Fruit fly (Drosophila melanogaster): ENCODE measurements around the gene CG32110.

The CG32110 gene

DNA sequence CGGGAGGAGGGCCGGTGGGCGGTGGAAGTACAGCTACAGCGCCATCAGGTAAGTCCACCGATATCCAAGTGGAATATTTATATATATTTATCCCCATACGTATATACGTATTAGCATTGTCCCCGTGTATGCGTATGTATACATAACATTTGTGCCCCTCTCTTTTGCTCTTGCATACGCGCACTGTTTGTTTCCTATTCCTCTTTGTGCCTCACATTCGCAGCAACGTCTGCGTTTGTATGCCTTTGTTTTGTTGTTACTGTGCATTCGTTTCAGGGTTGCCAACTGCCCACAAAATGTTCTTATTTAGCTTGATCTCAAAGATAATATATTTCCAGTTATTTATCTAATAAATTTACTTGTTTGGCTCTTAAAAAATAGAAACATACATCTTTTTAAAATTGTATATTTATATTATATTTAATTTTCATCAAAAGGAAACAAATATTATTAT, 2.2 kb upstream of the CG32110 start (continued):
- TF ChIP-seq Nf-YB (GFP tag; optimal IDR thresholded peaks at IDR 0.05) (peak; percentile 20), CG2129 (GFP tag; IDR thresholded peaks at IDR 0.05; ENCODE audit: partially characterized antibody) (no peak), Nf-YC (tag; optimal IDR thresholded peaks at IDR 0.05) (peak; percentile 45), tgo (GFP tag; IDR thresholded peaks at IDR 0.05) (0 out of 3 replicates have a peak, but pooled peaks have one; percentile 41), hth (optimal IDR thresholded peaks at IDR 0.05) (no peak), klu (GFP tag; IDR thresholded peaks at IDR 0.05) (no peak), CG18262 (tag; optimal IDR thresholded peaks at IDR 0.05) (peak; percentile 71), pfk (GFP tag; optimal IDR thresholded peaks at IDR 0.05) (no peak), peb (GFP tag; IDR thresholded peaks at IDR 0.05) (no peak), tll (GFP tag; optimal IDR thresholded peaks at IDR 0.05) (no peak), CG14710 (tag; optimal IDR thresholded peaks at IDR 0.05) (peak; percentile 47), usp (GFP tag; optimal IDR thresholded peaks at IDR 0.05) (no peak), Myb (GFP tag; optimal IDR thresholded peaks at IDR 0.05) (no peak), CG32772 (GFP tag; IDR thresholded peaks at IDR 0.05) (no peak), Elba2 (GFP tag; optimal IDR thresholded peaks at IDR 0.05) (peak; percentile 37), sug (tag; optimal IDR thresholded peaks at IDR 0.05) (peak; percentile 33), cad (GFP tag; optimal IDR thresholded peaks at IDR 0.05) (no peak), CG6689 (GFP tag; IDR thresholded peaks at IDR 0.05) (no peak), CG12155 (GFP tag; optimal IDR thresholded peaks at IDR 0.05) (peak; percentile 15), CG4360 (GFP tag; IDR thresholded peaks at IDR 0.05) (peak; percentile 73), CG7372 (GFP tag; IDR thresholded peaks at IDR 0.05) (no peak), CG4424 (GFP tag; optimal IDR thresholded peaks at IDR 0.05) (peak; percentile 19), zf30C (GFP tag; optimal IDR thresholded peaks at IDR 0.05) (no peak), CG11456 (GFP tag; IDR thresholded peaks at IDR 0.05) (no peak), CG34224 (GFP tag; IDR thresholded peaks at IDR 0.05; ENCODE audit: partially characterized antibody) (no peak), Neu2 (GFP tag; optimal IDR thresholded peaks at IDR 0.05; ENCODE audit: borderline replicate concordance) (no peak), crp (GFP tag; optimal IDR thresholded peaks at IDR 0.05) (no peak), CG3847 (GFP tag; IDR thresholded peaks at IDR 0.05) (no peak), CG7786 (GFP tag; optimal IDR thresholded peaks at IDR 0.05) (no peak), Pdp1 (GFP tag; optimal IDR thresholded peaks at IDR 0.05) (peak in 1 of 2 experiments; percentile 58), Antp (GFP tag; optimal IDR thresholded peaks at IDR 0.05) (no peak), CG10274 (GFP tag; optimal IDR thresholded peaks at IDR 0.05) (no peak), CG1529 (GFP tag; optimal IDR thresholded peaks at IDR 0.05) (peak; percentile 20), abd-A (tag; optimal IDR thresholded peaks at IDR 0.05) (no peak), CG12236 (GFP tag; optimal IDR thresholded peaks at IDR 0.05) (no peak), CG6175 (GFP tag; IDR thresholded peaks at IDR 0.05) (no peak), Dref (GFP tag; IDR thresholded peaks at IDR 0.05) (no peak), mam (GFP tag; optimal IDR thresholded peaks at IDR 0.05) (no peak), CoRest (tag; optimal IDR thresholded peaks at IDR 0.05) (peak; percentile 46), CG12071 (GFP tag; optimal IDR thresholded peaks at IDR 0.05) (no peak), CG17829 (tag; optimal IDR thresholded peaks at IDR 0.05) (peak; percentile 81), Dek (tag; optimal IDR thresholded peaks at IDR 0.05) (peak; percentile 66), unpg (GFP tag; optimal IDR thresholded peaks at IDR 0.05) (peak; percentile 68), Rfx (GFP tag; IDR thresholded peaks at IDR 0.05) (peak; percentile 58), CG2889 (GFP tag; IDR thresholded peaks at IDR 0.05) (no peak), zfh1 (GFP tag; IDR thresholded peaks at IDR 0.05) (peak; percentile 38; the same call in 1 of the 3 replicates), Sox102F (GFP tag; optimal IDR thresholded peaks at IDR 0.05) (peak; percentile 65), unc-4 (GFP tag; IDR thresholded peaks at IDR 0.05; ENCODE audit: partially characterized antibody) (peak; percentile 17; the same call in 1 of the 2 replicates), CG3163 (GFP tag; optimal IDR thresholded peaks at IDR 0.05) (no peak), Tbp (GFP tag; optimal IDR thresholded peaks at IDR 0.05) (no peak), CG31224 (GFP tag; IDR thresholded peaks at IDR 0.05) (no peak)

Measured in whole organism, embryonic.